Worm (Caenorhabditis elegans) whole organism, late embryonic: ENCODE data around the gene hpr-9.

Experiments used
- C08G9.2 ChIP-seq: sonication (generic microtip); optimal IDR thresholded peaks from 2 replicates; lab custom pipeline; 2016; ENCODE audit warnings: mild to moderate bottlenecking, missing genetic modification characterization, moderate library complexity, missing compliant biosample characterization
- ama-1 ChIP-seq: fragments of 150-350 bp; optimal IDR thresholded peaks from 2 replicates; lab custom pipeline; 2014
- ceh-24 ChIP-seq: sonication (generic microtip); optimal IDR thresholded peaks from 2 replicates; lab custom pipeline; 2016; ENCODE audit warnings: mild to moderate bottlenecking, missing genetic modification characterization, missing compliant biosample characterization
- fkh-10 ChIP-seq: fragments of 150-350 bp; optimal IDR thresholded peaks from 2 replicates; lab custom pipeline; 2014; ENCODE audit warnings: missing biosample characterization, missing genetic modification reagents, missing genetic modification characterization
- lim-6 ChIP-seq: sonication (generic microtip); optimal IDR thresholded peaks from 2 replicates; lab custom pipeline; 2016; ENCODE audit warnings: missing genetic modification characterization, missing compliant biosample characterization
- nhr-11 ChIP-seq: fragments of 150-350 bp; optimal IDR thresholded peaks from 2 replicates; lab custom pipeline; 2014; ENCODE audit warnings: missing biosample characterization, missing genetic modification characterization
- pag-3 ChIP-seq: sonication (generic microtip); optimal IDR thresholded peaks from 2 replicates; lab custom pipeline; 2016; ENCODE audit warnings: missing compliant biosample characterization, missing genetic modification characterization, borderline replicate concordance
- pha-4 ChIP-seq: fragments of 150-350 bp; optimal IDR thresholded peaks from 2 replicates; lab custom pipeline; 2018; ENCODE audit warnings: missing biosample characterization, missing genetic modification reagents, missing genetic modification characterization
- ref-2 ChIP-seq: sonication (generic microtip); optimal IDR thresholded peaks from 2 replicates; lab custom pipeline; 2016; ENCODE audit warnings: missing genetic modification characterization, missing compliant biosample characterization
- tbx-2 ChIP-seq: sonication (generic microtip); optimal IDR thresholded peaks from 2 replicates; lab custom pipeline; 2016; ENCODE audit warnings: missing genetic modification characterization, missing compliant biosample characterization
- unc-42 ChIP-seq: sonication (generic microtip); optimal IDR thresholded peaks from 2 replicates; lab custom pipeline; 2016; ENCODE audit warnings: missing genotype, missing genetic modification characterization, missing compliant biosample characterization

ce11 chrIII:10604325-10604724 is 17.0 kb upstream of the hpr-9 start:
- TF ChIP-seq pha-4 (tag; lab: Kevin White, UChicago) (no peak), tbx-2 (no peak), ref-2 (tag; lab: Kevin White, UChicago) (no peak), ceh-24 (tag; lab: Kevin White, UChicago) (no peak), pag-3 (tag; lab: Kevin White, UChicago) (no peak), ama-1 (lab: Kevin White, UChicago) (no peak), unc-42 (no peak), nhr-11 (no peak), fkh-10 (GFP tag; lab: Kevin White, UChicago) (no peak), C08G9.2 (no peak), lim-6 (tag; lab: Kevin White, UChicago) (no peak)
